Worm (Caenorhabditis elegans) whole organism, early embryonic: ENCODE measurements around the gene clec-215.

ENCODE experiments used
- B0310.2 ChIP-seq: sonication (generic microtip); optimal IDR thresholded peaks from 2 replicates; lab custom pipeline; 2016; ENCODE audit warnings: mild to moderate bottlenecking, missing genetic modification characterization, missing compliant biosample characterization
- F13C5.2 ChIP-seq: sonication (generic microtip); optimal IDR thresholded peaks from 2 replicates; lab custom pipeline; 2017; ENCODE audit warnings: mild to moderate bottlenecking, missing genetic modification characterization, inconsistent platforms, missing compliant biosample characterization
- aly-1 ChIP-seq: sonication (generic microtip); optimal IDR thresholded peaks from 2 replicates; lab custom pipeline; 2016; ENCODE audit warnings: missing genetic modification characterization, missing compliant biosample characterization
- ama-1 ChIP-seq: fragments of 150-350 bp; optimal IDR thresholded peaks from 2 replicates; lab custom pipeline; 2014
- ceh-13 ChIP-seq: fragments of 200-800 bp; sonication (Bioruptor generic); optimal IDR thresholded peaks from 2 replicates; lab custom pipeline; 2018; ENCODE audit warnings: mild to moderate bottlenecking, missing genetic modification characterization, missing compliant biosample characterization
- ceh-36 ChIP-seq: sonication (generic microtip); optimal IDR thresholded peaks from 2 replicates; lab custom pipeline; 2016; ENCODE audit warnings: missing genetic modification characterization, inconsistent platforms, missing compliant biosample characterization
- ets-7 ChIP-seq: sonication (generic microtip); optimal IDR thresholded peaks from 2 replicates; lab custom pipeline; 2016; ENCODE audit warnings: missing genotype, missing genetic modification characterization, missing compliant biosample characterization
- flt-1 ChIP-seq: fragments of 200-800 bp; sonication (Bioruptor generic); IDR thresholded peaks from 2 replicates; pipeline ENCODE4 v1.3.6; 2022; ENCODE audit warnings: missing genetic modification characterization, missing compliant biosample characterization
- hmbx-1 ChIP-seq: sonication (generic microtip); optimal IDR thresholded peaks from 2 replicates; lab custom pipeline; 2016; ENCODE audit warnings: mild to moderate bottlenecking, missing genetic modification characterization, missing compliant biosample characterization
- hmg-4 ChIP-seq: fragments of 200-800 bp; sonication (Bioruptor generic); optimal IDR thresholded peaks from 2 replicates; lab custom pipeline; 2018; ENCODE audit warnings: mild to moderate bottlenecking, missing genetic modification characterization, missing compliant biosample characterization
- hnd-1 ChIP-seq: sonication (generic microtip); optimal IDR thresholded peaks from 2 replicates; lab custom pipeline; 2016; ENCODE audit warnings: missing genetic modification characterization, missing compliant biosample characterization
- pes-1 ChIP-seq: fragments of 200-800 bp; sonication (Bioruptor generic); IDR thresholded peaks from 2 replicates; pipeline ENCODE4 v1.3.6; 2022; ENCODE audit warnings: missing genetic modification reagents, missing genetic modification characterization, missing compliant biosample characterization
- scrt-1 ChIP-seq: fragments of 200-800 bp; sonication (Bioruptor generic); IDR thresholded peaks from 2 replicates; pipeline ENCODE4 v1.3.6; 2022; ENCODE audit warnings: missing genetic modification characterization, missing compliant biosample characterization
- sea-1 ChIP-seq: fragments of 200-800 bp; sonication (Bioruptor generic); conservative IDR thresholded peaks from 2 replicates; pipeline ENCODE4 v1.3.6; 2022; ENCODE audit warnings: missing genetic modification characterization, missing compliant biosample characterization
- tbx-11 ChIP-seq: fragments of 200-800 bp; sonication (Bioruptor generic); IDR thresholded peaks from 2 replicates; pipeline ENCODE4 v1.3.6; 2022; ENCODE audit warnings: missing genetic modification characterization, missing compliant biosample characterization
- tbx-37 ChIP-seq: fragments of 200-800 bp; sonication (Bioruptor generic); conservative IDR thresholded peaks from 2 replicates; pipeline ENCODE4 v1.3.6; 2022; ENCODE audit warnings: missing genetic modification reagents, missing genetic modification characterization, missing compliant biosample characterization
- tra-4 ChIP-seq: sonication (generic microtip); optimal IDR thresholded peaks from 2 replicates; lab custom pipeline; 2017; ENCODE audit warnings: missing genetic modification characterization, missing compliant biosample characterization

The clec-215 gene

DNA sequence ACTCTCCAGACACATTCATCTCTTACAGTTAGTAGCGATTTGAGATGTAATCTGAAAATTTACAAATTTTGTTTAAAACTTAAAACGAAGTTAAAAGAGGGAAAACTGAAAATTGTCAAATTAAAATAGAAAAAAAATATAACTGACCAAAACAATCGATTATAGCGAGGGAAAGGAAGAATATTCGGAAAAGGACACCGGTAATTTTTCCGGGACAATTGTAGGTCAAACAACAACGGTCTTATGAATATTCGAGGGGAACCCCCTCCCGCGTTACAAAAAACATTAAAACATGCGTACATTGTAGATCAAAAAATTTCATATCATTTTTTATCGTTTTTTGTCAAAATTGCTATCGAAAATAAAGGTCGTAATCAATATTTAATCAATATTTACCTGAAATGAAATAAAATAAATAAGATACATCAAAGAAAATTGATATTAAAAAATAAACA lies 9.9 kb downstream of the clec-215 start, which contains the start of gene C50E3.12:
TSS of gene C50E3.12 (minus strand) at position 51 of the 455 bp plus-strand sequence.
- TF ChIP-seq tbx-11 = no peak
- TF ChIP-seq ama-1 (lab: Kevin White, UChicago) = no peak
- no peak for TF ChIP-seq pes-1 (GFP tag; lab: Robert Waterston, UW)
- no peak for TF ChIP-seq ceh-36 (tag; lab: Kevin White, UChicago)
- no peak for TF ChIP-seq hmg-4 (GFP tag; lab: Kevin White, UChicago)
- no peak for TF ChIP-seq hmbx-1 (tag; lab: Kevin White, UChicago)
- no peak for TF ChIP-seq ets-7 (tag; lab: Kevin White, UChicago)
- no peak for TF ChIP-seq tbx-37 (GFP tag; lab: Robert Waterston, UW)
- TF ChIP-seq scrt-1 (GFP tag; lab: Robert Waterston, UW) = no peak
- no peak for TF ChIP-seq sea-1 (GFP tag; lab: Robert Waterston, UW)
- no peak for TF ChIP-seq B0310.2 (tag; lab: Kevin White, UChicago)
- no peak for TF ChIP-seq flt-1 (GFP tag; lab: Robert Waterston, UW)
- no peak for TF ChIP-seq tra-4 (tag; lab: Kevin White, UChicago)
- TF ChIP-seq aly-1 (tag; lab: Kevin White, UChicago) = no peak
- no peak for TF ChIP-seq ceh-13
- TF ChIP-seq F13C5.2 (tag; lab: Kevin White, UChicago) = no peak
- TF ChIP-seq hnd-1 (tag; lab: Kevin White, UChicago) = no peak

DNA sequence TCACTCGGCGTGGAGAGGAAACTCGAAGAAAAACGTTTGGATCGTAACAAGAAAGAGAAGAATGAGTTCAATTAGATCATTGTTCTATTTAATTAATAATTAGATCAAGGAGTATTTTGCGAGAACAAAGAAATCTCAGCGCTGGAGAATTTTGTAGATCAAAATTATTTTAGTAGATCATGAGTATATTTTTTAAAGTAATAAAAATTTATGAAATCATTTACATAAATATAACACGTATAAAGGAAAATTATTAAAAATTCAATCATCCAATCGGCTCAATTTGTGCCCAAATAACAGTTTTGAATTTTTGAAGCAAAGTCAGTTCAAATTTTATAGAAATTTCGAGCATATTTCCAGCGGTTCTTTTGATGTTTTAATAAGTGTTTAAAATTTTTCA lies 12.0 kb downstream of the clec-215 start, which contains the start of gene C50E3.13:
TSS of gene C50E3.13 (minus strand) at position 101 of the 400 bp plus-strand sequence.
- TF ChIP-seq ceh-36 (tag; lab: Kevin White, UChicago) = no peak
- TF ChIP-seq ets-7 (tag; lab: Kevin White, UChicago) = no peak
- TF ChIP-seq sea-1 (GFP tag; lab: Robert Waterston, UW) = no peak
- TF ChIP-seq scrt-1 (GFP tag; lab: Robert Waterston, UW) = no peak
- TF ChIP-seq ceh-13 = no peak
- no peak for TF ChIP-seq F13C5.2 (tag; lab: Kevin White, UChicago)
- TF ChIP-seq hmg-4 (GFP tag; lab: Kevin White, UChicago) = no peak
- no peak for TF ChIP-seq B0310.2 (tag; lab: Kevin White, UChicago)
- TF ChIP-seq tra-4 (tag; lab: Kevin White, UChicago) = no peak
- no peak for TF ChIP-seq hmbx-1 (tag; lab: Kevin White, UChicago)
- TF ChIP-seq flt-1 (GFP tag; lab: Robert Waterston, UW) = no peak
- no peak for TF ChIP-seq hnd-1 (tag; lab: Kevin White, UChicago)
- TF ChIP-seq aly-1 (tag; lab: Kevin White, UChicago) = no peak
- TF ChIP-seq tbx-37 (GFP tag; lab: Robert Waterston, UW) = no peak

DNA sequence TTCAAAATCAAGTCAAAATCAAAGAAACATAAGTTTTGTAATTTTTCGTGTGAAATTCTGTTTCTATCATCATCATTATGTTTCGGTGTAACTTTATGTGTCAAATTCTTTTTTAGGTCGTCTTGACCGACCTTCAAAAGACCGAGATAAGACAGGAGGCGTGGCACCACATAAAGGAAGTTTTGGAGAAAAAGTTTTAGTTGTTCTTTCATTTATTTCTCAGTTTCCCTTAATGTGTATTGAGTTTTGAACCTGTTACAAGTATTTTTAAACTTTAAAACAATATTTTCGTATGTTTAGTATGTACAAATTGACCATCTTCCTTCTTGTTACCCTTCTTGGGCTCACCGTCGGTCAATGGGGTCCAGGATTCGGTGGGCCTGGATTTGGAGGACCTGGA lies 12.5 kb downstream of the clec-215 start, which contains the start of gene grsp-4:
TSS of gene grsp-4 (plus strand) at position 301 of the 400 bp plus-strand sequence.
- TF ChIP-seq ceh-36 (tag; lab: Kevin White, UChicago) (no peak), tbx-37 (GFP tag; lab: Robert Waterston, UW) (no peak)

DNA sequence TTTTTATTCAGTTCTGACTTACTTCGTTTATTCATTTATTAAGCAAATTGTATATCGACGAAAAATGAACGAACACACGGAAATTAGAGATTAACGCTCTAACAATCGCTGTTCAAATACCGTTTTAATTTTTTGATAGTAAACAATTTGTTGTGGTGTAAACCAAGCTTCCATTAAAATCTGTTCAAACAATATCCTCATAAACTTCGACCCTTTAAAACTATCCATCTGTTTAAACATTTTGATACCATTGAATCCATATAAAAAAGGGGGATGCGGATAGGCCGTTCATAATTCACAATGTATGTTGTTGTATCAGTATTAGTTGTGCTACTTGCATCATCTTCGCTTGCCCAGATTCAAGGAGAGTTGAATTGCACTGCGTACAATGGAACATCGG lies 14.4 kb downstream of the clec-215 start, which contains the start of gene F07C4.6:
TSS of gene F07C4.6 (plus strand) at position 301 of the 400 bp plus-strand sequence.
- TF ChIP-seq tbx-37 (GFP tag; lab: Robert Waterston, UW) (no peak), sea-1 (GFP tag; lab: Robert Waterston, UW) (no peak), aly-1 (tag; lab: Kevin White, UChicago) (no peak), hmbx-1 (tag; lab: Kevin White, UChicago) (no peak), hmg-4 (GFP tag; lab: Kevin White, UChicago) (no peak), ceh-13 (no peak), ceh-36 (tag; lab: Kevin White, UChicago) (no peak), ama-1 (lab: Kevin White, UChicago) (no peak), pes-1 (GFP tag; lab: Robert Waterston, UW) (no peak), B0310.2 (tag; lab: Kevin White, UChicago) (no peak), tra-4 (tag; lab: Kevin White, UChicago) (no peak), flt-1 (GFP tag; lab: Robert Waterston, UW) (no peak), hnd-1 (tag; lab: Kevin White, UChicago) (no peak)

DNA sequence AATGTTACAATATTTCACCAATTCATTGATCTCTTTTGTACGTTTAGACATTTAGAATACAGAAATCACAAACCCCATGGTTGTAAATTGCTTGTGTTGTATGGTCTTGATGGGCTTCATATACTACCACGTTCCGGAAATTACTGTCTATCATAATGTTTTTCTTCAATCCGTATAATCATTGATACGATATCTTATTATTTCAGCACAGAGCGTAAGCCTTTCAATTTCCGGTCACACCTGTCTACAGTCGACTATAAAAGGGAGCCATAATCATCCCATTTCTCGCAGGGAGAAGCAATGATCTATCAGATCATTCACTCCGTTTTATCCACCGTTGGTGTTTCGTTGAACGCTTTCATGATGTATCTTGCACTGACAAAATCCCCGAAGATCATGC lies 17.4 kb downstream of the clec-215 start, which contains the start of gene srd-30:
TSS of gene srd-30 (plus strand) at position 301 of the 400 bp plus-strand sequence.
- no peak for TF ChIP-seq flt-1 (GFP tag; lab: Robert Waterston, UW)
- no peak for TF ChIP-seq tbx-11
- TF ChIP-seq pes-1 (GFP tag; lab: Robert Waterston, UW) = no peak
- no peak for TF ChIP-seq tra-4 (tag; lab: Kevin White, UChicago)
- no peak for TF ChIP-seq hmg-4 (GFP tag; lab: Kevin White, UChicago)
- no peak for TF ChIP-seq ets-7 (tag; lab: Kevin White, UChicago)
- no peak for TF ChIP-seq scrt-1 (GFP tag; lab: Robert Waterston, UW)
- no peak for TF ChIP-seq ceh-36 (tag; lab: Kevin White, UChicago)
- TF ChIP-seq sea-1 (GFP tag; lab: Robert Waterston, UW) = no peak
- no peak for TF ChIP-seq ceh-13
- TF ChIP-seq hmbx-1 (tag; lab: Kevin White, UChicago) = no peak

ce11 chrV:7631732-7632131 lies 19.6 kb downstream of the clec-215 start, which contains the start of gene srd-25:
TSS of gene srd-25 (plus strand) at chrV:7632032.
- TF ChIP-seq ceh-13 (no peak), flt-1 (GFP tag; lab: Robert Waterston, UW) (no peak), aly-1 (tag; lab: Kevin White, UChicago) (no peak), hmg-4 (GFP tag; lab: Kevin White, UChicago) (no peak), scrt-1 (GFP tag; lab: Robert Waterston, UW) (no peak), pes-1 (GFP tag; lab: Robert Waterston, UW) (no peak)

DNA sequence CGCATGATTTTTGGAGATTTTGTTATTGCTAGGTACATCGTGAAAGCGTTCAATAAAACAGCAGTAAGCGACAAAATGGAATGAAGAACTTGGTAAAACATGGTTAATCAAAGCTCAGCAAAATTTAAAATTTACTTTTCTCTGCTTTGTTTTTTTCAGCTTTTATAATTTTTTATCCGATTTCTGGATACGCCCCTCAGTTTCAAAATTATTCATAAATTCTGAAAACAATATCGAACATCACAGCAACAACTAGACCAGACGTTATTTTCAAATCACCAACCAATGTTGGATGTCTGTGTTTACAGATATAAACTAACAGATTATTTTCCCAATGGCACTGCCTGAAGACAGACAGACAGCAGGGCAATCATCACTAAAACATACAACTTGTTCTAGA lies 22.5 kb downstream of the clec-215 start, which contains the start of gene srd-31:
TSS of gene srd-31 (minus strand) at position 101 of the 400 bp plus-strand sequence.
- TF ChIP-seq tra-4 (tag; lab: Kevin White, UChicago) (no peak), pes-1 (GFP tag; lab: Robert Waterston, UW) (no peak), ceh-36 (tag; lab: Kevin White, UChicago) (no peak), ceh-13 (no peak), aly-1 (tag; lab: Kevin White, UChicago) (no peak), B0310.2 (tag; lab: Kevin White, UChicago) (no peak), ama-1 (lab: Kevin White, UChicago) (no peak)
